Fruit fly (Drosophila melanogaster) whole organism, embryonic: Measurements from ENCODE around the gene CG11951.

Source experiments
- Ada2b ChIP-seq: fragments of 200-800 bp; sonication (Bioruptor generic); IDR thresholded peaks from 2 replicates; pipeline ENCODE4 v1.3.6; 2022; ENCODE audit warnings: missing biosample characterization, missing genetic modification characterization
- CG10274 ChIP-seq: fragments of 200-800 bp; sonication (Bioruptor generic); optimal IDR thresholded peaks from 3 replicates; lab custom pipeline; 2017; ENCODE audit warnings: missing biosample characterization, mild to moderate bottlenecking, missing genetic modification characterization
- CG10366 ChIP-seq: fragments of 200-800 bp; sonication (Bioruptor generic); IDR thresholded peaks from 2 replicates; pipeline ENCODE4 v1.3.6; 2022; ENCODE audit warnings: missing biosample characterization, missing genetic modification characterization
- CG10462 ChIP-seq: fragments of 200-800 bp; sonication (Bioruptor generic); optimal IDR thresholded peaks from 2 replicates; lab custom pipeline; 2016; ENCODE audit warnings: missing biosample characterization, missing genetic modification characterization
- CG10654 ChIP-seq: fragments of 200-800 bp; sonication (Bioruptor generic); optimal IDR thresholded peaks from 2 replicates; lab custom pipeline; 2016; ENCODE audit warnings: missing biosample characterization, missing genetic modification characterization
- CG10979 ChIP-seq: fragments of 200-800 bp; sonication (Bioruptor generic); optimal IDR thresholded peaks from 2 replicates; lab custom pipeline; 2018; ENCODE audit warnings: missing biosample characterization, mild to moderate bottlenecking, missing genetic modification characterization, moderate library complexity
- CG11247 ChIP-seq: fragments of 200-800 bp; sonication (Bioruptor generic); IDR thresholded peaks from 2 replicates; pipeline ENCODE4 v1.3.6; 2022; ENCODE audit warnings: missing biosample characterization, missing genetic modification characterization
- CG12942 ChIP-seq: fragments of 200-800 bp; sonication (Bioruptor generic); optimal IDR thresholded peaks from 3 replicates; lab custom pipeline; 2016; ENCODE audit warnings: missing biosample characterization, missing genetic modification characterization
- CG15011 ChIP-seq: fragments of 200-800 bp; sonication (Bioruptor generic); optimal IDR thresholded peaks from 3 replicates; lab custom pipeline; 2018; ENCODE audit warnings: missing biosample characterization, mild to moderate bottlenecking, missing genetic modification characterization
- CG18764 ChIP-seq: fragments of 200-800 bp; sonication (Bioruptor generic); optimal IDR thresholded peaks from 3 replicates; lab custom pipeline; 2016; ENCODE audit warnings: missing biosample characterization, missing genetic modification characterization
- CG30403 ChIP-seq: fragments of 200-800 bp; sonication (Bioruptor generic); optimal IDR thresholded peaks from 3 replicates; lab custom pipeline; 2016; ENCODE audit warnings: missing biosample characterization, missing genetic modification characterization
- CG34376 ChIP-seq: fragments of 200-800 bp; sonication (Bioruptor generic); optimal IDR thresholded peaks from 2 replicates; lab custom pipeline; 2018; ENCODE audit warnings: missing biosample characterization, mild to moderate bottlenecking, missing genetic modification characterization
- CG4404 ChIP-seq: fragments of 200-800 bp; sonication (Bioruptor generic); IDR thresholded peaks from 2 replicates; pipeline ENCODE4 v1.3.6; 2022; ENCODE audit warnings: missing biosample characterization, missing genetic modification characterization
- CG7839 ChIP-seq: fragments of 200-800 bp; sonication (Bioruptor generic); optimal IDR thresholded peaks from 3 replicates; lab custom pipeline; 2018; ENCODE audit warnings: missing biosample characterization, mild to moderate bottlenecking, missing genetic modification characterization, moderate library complexity
- CG7928 ChIP-seq: fragments of 200-800 bp; sonication (Bioruptor generic); optimal IDR thresholded peaks from 2 replicates; lab custom pipeline; 2017; ENCODE audit warnings: missing biosample characterization, mild to moderate bottlenecking, missing genetic modification characterization
- CG9609 ChIP-seq: fragments of 200-800 bp; sonication (Bioruptor generic); optimal IDR thresholded peaks from 3 replicates; lab custom pipeline; 2016; ENCODE audit warnings: missing biosample characterization, missing genetic modification characterization
- CG9727 ChIP-seq: fragments of 200-800 bp; sonication (Bioruptor generic); optimal IDR thresholded peaks from 3 replicates; lab custom pipeline; 2017; ENCODE audit warnings: missing biosample characterization, mild to moderate bottlenecking, missing genetic modification characterization
- Hr51 ChIP-seq, 2 experiments: fragments of 200-800 bp; sonication (Bioruptor generic); optimal IDR thresholded peaks; 2 replicates in 1 of 2; 3 replicates in 1 of 2; lab custom pipeline; 2016 to 2018; ENCODE audit warnings: missing biosample characterization in 2 of 2, missing genetic modification characterization in 2 of 2, mild to moderate bottlenecking in 1 of 2, moderate library complexity in 1 of 2
- Mad ChIP-seq: fragments of 200-800 bp; sonication (Bioruptor generic); optimal IDR thresholded peaks from 2 replicates; lab custom pipeline; 2016; ENCODE audit warnings: missing biosample characterization, missing genetic modification characterization
- Max ChIP-seq: fragments of 200-800 bp; sonication (Bioruptor generic); optimal IDR thresholded peaks from 2 replicates; lab custom pipeline; 2016; ENCODE audit warnings: missing biosample characterization, mild to moderate bottlenecking, missing genetic modification characterization
- Meics ChIP-seq: fragments of 200-800 bp; sonication (Bioruptor generic); optimal IDR thresholded peaks from 2 replicates; lab custom pipeline; 2017; ENCODE audit warnings: missing biosample characterization, mild to moderate bottlenecking, missing genetic modification characterization
- NC2α ChIP-seq: fragments of 200-800 bp; sonication (Bioruptor generic); optimal IDR thresholded peaks from 2 replicates; lab custom pipeline; 2016; ENCODE audit warnings: missing biosample characterization, missing genetic modification characterization
- NK7.1 ChIP-seq: fragments of 200-800 bp; sonication (Bioruptor generic); optimal IDR thresholded peaks from 3 replicates; lab custom pipeline; 2016; ENCODE audit warnings: missing biosample characterization, missing genetic modification characterization
- Nf-YB ChIP-seq: fragments of 200-800 bp; sonication (Bioruptor generic); optimal IDR thresholded peaks from 3 replicates; lab custom pipeline; 2019; ENCODE audit warnings: missing biosample characterization, mild to moderate bottlenecking, missing genetic modification characterization, moderate library complexity
- Optix ChIP-seq: fragments of 200-800 bp; sonication (Bioruptor generic); IDR thresholded peaks from 3 replicates; pipeline ENCODE4 v1.3.6; 2022; ENCODE audit warnings: missing biosample characterization, missing genetic modification characterization
- Poxn ChIP-seq: fragments of 200-800 bp; sonication (Bioruptor generic); IDR thresholded peaks from 2 replicates; pipeline ENCODE4 v1.3.6; 2022; ENCODE audit warnings: missing biosample characterization, missing genetic modification characterization
- Ptx1 ChIP-seq: fragments of 200-800 bp; sonication (Bioruptor generic); IDR thresholded peaks from 2 replicates; pipeline ENCODE4 v1.3.6; 2022; ENCODE audit warnings: missing biosample characterization, missing genetic modification characterization
- Six4 ChIP-seq: fragments of 200-800 bp; sonication (Bioruptor generic); optimal IDR thresholded peaks from 2 replicates; lab custom pipeline; 2016; ENCODE audit warnings: missing biosample characterization, missing genetic modification characterization
- Taf1 ChIP-seq: fragments of 200-800 bp; sonication (Bioruptor generic); IDR thresholded peaks from 2 replicates; pipeline ENCODE4 v1.3.6; 2022; ENCODE audit warnings: missing biosample characterization, missing genetic modification characterization
- YL-1 ChIP-seq: fragments of 200-800 bp; sonication (Bioruptor generic); optimal IDR thresholded peaks from 3 replicates; lab custom pipeline; 2017; ENCODE audit warnings: missing biosample characterization, mild to moderate bottlenecking, missing genetic modification characterization
- abd-A ChIP-seq: fragments of 200-800 bp; sonication (Bioruptor generic); optimal IDR thresholded peaks from 3 replicates; lab custom pipeline; 2019; ENCODE audit warnings: missing biosample characterization, mild to moderate bottlenecking, missing genetic modification characterization, moderate library complexity
- al ChIP-seq: fragments of 200-800 bp; sonication (Bioruptor generic); IDR thresholded peaks from 2 replicates; pipeline ENCODE4 v1.3.6; 2022; ENCODE audit warnings: missing biosample characterization, missing genetic modification characterization
- btn ChIP-seq: fragments of 200-800 bp; sonication (Bioruptor generic); optimal IDR thresholded peaks from 2 replicates; lab custom pipeline; 2016; ENCODE audit warnings: missing biosample characterization, missing genetic modification characterization
- crc ChIP-seq: fragments of 200-800 bp; sonication (Bioruptor generic); optimal IDR thresholded peaks from 2 replicates; lab custom pipeline; 2016; ENCODE audit warnings: missing biosample characterization, missing genetic modification characterization
- esg ChIP-seq: fragments of 200-800 bp; sonication (Bioruptor generic); conservative IDR thresholded peaks from 2 replicates; pipeline ENCODE4 v1.3.6; 2022; ENCODE audit warnings: missing biosample characterization, missing genetic modification characterization
- fd64A ChIP-seq: fragments of 200-800 bp; sonication (Bioruptor generic); optimal IDR thresholded peaks from 3 replicates; lab custom pipeline; 2018; ENCODE audit warnings: missing biosample characterization, mild to moderate bottlenecking, missing genetic modification characterization
- gem ChIP-seq: fragments of 200-800 bp; sonication (Bioruptor generic); optimal IDR thresholded peaks from 2 replicates; lab custom pipeline; 2019; ENCODE audit warnings: missing biosample characterization, mild to moderate bottlenecking, missing genetic modification characterization, moderate library complexity
- gsb-n ChIP-seq: fragments of 200-800 bp; sonication (Bioruptor generic); optimal IDR thresholded peaks from 3 replicates; lab custom pipeline; 2018; ENCODE audit warnings: missing biosample characterization, mild to moderate bottlenecking, missing genetic modification characterization
- kah ChIP-seq: fragments of 200-800 bp; sonication (Bioruptor generic); optimal IDR thresholded peaks from 2 replicates; lab custom pipeline; 2018; ENCODE audit warnings: missing biosample characterization, mild to moderate bottlenecking, missing genetic modification characterization
- kay ChIP-seq: fragments of 200-800 bp; sonication (Bioruptor generic); optimal IDR thresholded peaks from 2 replicates; lab custom pipeline; 2016; ENCODE audit warnings: missing biosample characterization, missing genetic modification characterization
- lab ChIP-seq: fragments of 200-800 bp; sonication (Bioruptor generic); optimal IDR thresholded peaks from 3 replicates; lab custom pipeline; 2017; ENCODE audit warnings: missing biosample characterization, missing genetic modification characterization, mild to moderate bottlenecking, moderate library complexity, missing genetic modification reagents
- lola ChIP-seq, 3 experiments: fragments of >200 bp in 2 of 3; fragments of 200-800 bp in 1 of 3; sonication (Bioruptor generic) in 1 of 3; optimal IDR thresholded peaks; 2 replicates each; lab custom pipeline; 2017 to 2019; ENCODE audit warnings: missing biosample characterization in 3 of 3, missing genetic modification characterization in 3 of 3, mild to moderate bottlenecking in 1 of 3, moderate library complexity in 1 of 3
- nmo ChIP-seq: fragments of 200-800 bp; sonication (Bioruptor generic); optimal IDR thresholded peaks from 2 replicates; lab custom pipeline; 2018; ENCODE audit warnings: missing biosample characterization, mild to moderate bottlenecking, missing genetic modification characterization, moderate library complexity
- pzg ChIP-seq: fragments of 200-800 bp; sonication (Bioruptor generic); optimal IDR thresholded peaks from 3 replicates; lab custom pipeline; 2018; ENCODE audit warnings: missing biosample characterization, mild to moderate bottlenecking, missing genetic modification characterization, moderate library complexity
- ranshi ChIP-seq: fragments of 200-800 bp; sonication (Bioruptor generic); IDR thresholded peaks from 2 replicates; pipeline ENCODE4 v1.3.6; 2022; ENCODE audit warnings: missing biosample characterization, missing genetic modification characterization
- sim ChIP-seq: fragments of 200-800 bp; sonication (Bioruptor generic); IDR thresholded peaks from 2 replicates; pipeline ENCODE4 v1.3.6; 2022; ENCODE audit warnings: missing biosample characterization, missing genetic modification characterization
- slp2 ChIP-seq: fragments of 200-800 bp; sonication (Bioruptor generic); optimal IDR thresholded peaks from 2 replicates; lab custom pipeline; 2016; ENCODE audit warnings: missing biosample characterization, missing genetic modification characterization
- sob ChIP-seq: fragments of 200-800 bp; sonication (Bioruptor generic); IDR thresholded peaks from 2 replicates; pipeline ENCODE4 v1.3.6; 2022; ENCODE audit warnings: missing biosample characterization, missing genetic modification characterization
- trem ChIP-seq: fragments of 200-800 bp; optimal IDR thresholded peaks from 3 replicates; lab custom pipeline; 2019; ENCODE audit warnings: missing biosample characterization, mild to moderate bottlenecking, missing genetic modification characterization, moderate library complexity
- trh ChIP-seq: fragments of 200-800 bp; sonication (Bioruptor generic); optimal IDR thresholded peaks from 2 replicates; lab custom pipeline; 2016; ENCODE audit warnings: missing biosample characterization, missing genetic modification characterization
- usp ChIP-seq: fragments of >200 bp; optimal IDR thresholded peaks from 2 replicates; lab custom pipeline; 2017; ENCODE audit warnings: missing biosample characterization, missing genetic modification characterization

The CG11951 gene

dm6 chr3R:29255166-29255962 lies 16.8 kb upstream of the CG11951 start, which contains the start of gene stg (continued):
- TF ChIP-seq al (GFP tag; lab: Robert Waterston, UW) (no peak), NC2α (peak; percentile 86), Hr51 (GFP tag; optimal IDR thresholded peaks at IDR 0.05; lab: Kevin White, UChicago) (no peak), CG10979 (tag; lab: Kevin White, UChicago) (peak; percentile 24), btn (GFP tag; lab: Kevin White, UChicago) (peak; percentile 5), Six4 (GFP tag; lab: Kevin White, UChicago) (no peak), Ada2b (no peak), kay (GFP tag; lab: Kevin White, UChicago) (no peak), Max (GFP tag; lab: Kevin White, UChicago) (no peak), fd64A (no peak), CG10366 (GFP tag; lab: Robert Waterston, UW) (no peak), crc (GFP tag; lab: Kevin White, UChicago) (no peak), CG10274 (GFP tag; lab: Kevin White, UChicago) (no peak), trem (tag; lab: Kevin White, UChicago) (peak; percentile 22), CG10462 (GFP tag; lab: Kevin White, UChicago) (no peak), Optix (GFP tag; lab: Robert Waterston, UW) (no peak), trh (GFP tag; lab: Kevin White, UChicago) (no peak), CG9609 (no peak), Mad (GFP tag; lab: Kevin White, UChicago) (no peak), slp2 (no peak), gsb-n (tag; lab: Kevin White, UChicago) (no peak), abd-A (no peak), Ptx1 (GFP tag; lab: Robert Waterston, UW) (no peak), CG30403 (GFP tag; lab: Kevin White, UChicago) (no peak), gem (tag; lab: Kevin White, UChicago) (no peak), kah (GFP tag; lab: Kevin White, UChicago) (no peak), CG15011 (GFP tag; lab: Kevin White, UChicago) (no peak), CG12942 (GFP tag; lab: Kevin White, UChicago) (no peak), pzg (no peak), CG18764 (GFP tag; lab: Kevin White, UChicago) (no peak), CG10654 (GFP tag; lab: Kevin White, UChicago) (no peak), Meics (no peak), YL-1 (GFP tag; lab: Kevin White, UChicago) (no peak), CG9727 (GFP tag; lab: Kevin White, UChicago) (no peak), Poxn (GFP tag; lab: Robert Waterston, UW) (no peak), sim (GFP tag; lab: Robert Waterston, UW) (no peak), lab (GFP tag; lab: Kevin White, UChicago) (no peak), CG7928 (GFP tag; lab: Kevin White, UChicago) (no peak), CG11247 (GFP tag; lab: Robert Waterston, UW) (no peak), lola (GFP tag; optimal IDR thresholded peaks at IDR 0.05; lab: Kevin White, UChicago) (no peak), CG4404 (GFP tag; lab: Robert Waterston, UW) (no peak), CG34376 (GFP tag; lab: Kevin White, UChicago) (no peak), usp (GFP tag; lab: Kevin White, UChicago) (no peak), ranshi (GFP tag; lab: Robert Waterston, UW) (no peak), CG7839 (tag; lab: Kevin White, UChicago) (no peak), sob (GFP tag; lab: Robert Waterston, UW) (0 out of 2 replicates have a peak, but pooled peaks have one; percentile 7), nmo (GFP tag; lab: Kevin White, UChicago) (peak; percentile 1), Taf1 (no peak), NK7.1 (GFP tag; lab: Kevin White, UChicago) (no peak), Nf-YB (GFP tag; lab: Kevin White, UChicago) (no peak), esg (GFP tag; lab: Robert Waterston, UW) (no peak)
